Worm (Caenorhabditis elegans) whole organism, L4 larva: Measurements from ENCODE around the gene Y110A2AL.4.

Experiments
- F37D6.2 ChIP-seq: sonication (generic microtip); optimal IDR thresholded peaks from 2 replicates; lab custom pipeline; 2016; ENCODE audit warnings: mild to moderate bottlenecking, missing genetic modification characterization, missing compliant biosample characterization
- F44E2.7 ChIP-seq: fragments of 200-800 bp; sonication (Bioruptor generic); IDR thresholded peaks from 2 replicates; pipeline ENCODE4 v2.1.2; 2022; ENCODE audit warnings: missing genetic modification characterization, missing compliant biosample characterization
- Y105C5A.15 ChIP-seq: fragments of 200-800 bp; sonication (Bioruptor generic); IDR thresholded peaks from 2 replicates; pipeline ENCODE4 v1.3.6; 2022; ENCODE audit warnings: missing genetic modification characterization, missing compliant biosample characterization
- Y5F2A.4 ChIP-seq: fragments of 200-800 bp; sonication (Bioruptor generic); optimal IDR thresholded peaks from 2 replicates; lab custom pipeline; 2018; ENCODE audit warnings: mild to moderate bottlenecking, missing genetic modification characterization, missing compliant biosample characterization
- aha-1 ChIP-seq: fragments of 150-350 bp; peaks from one replicate; lab custom pipeline; 2014; ENCODE audit warnings: missing biosample characterization, missing genetic modification characterization
- ama-1 ChIP-seq: fragments of 150-350 bp; optimal IDR thresholded peaks from 2 replicates; lab custom pipeline; 2014; ENCODE audit warnings: inconsistent platforms, mixed read lengths
- ceh-28 ChIP-seq: fragments of 150-350 bp; optimal IDR thresholded peaks from 2 replicates; lab custom pipeline; 2014; ENCODE audit warnings: missing biosample characterization, missing genetic modification reagents, missing genetic modification characterization
- daf-19 ChIP-seq: fragments of 200-800 bp; sonication (Bioruptor generic); conservative IDR thresholded peaks from 2 replicates; pipeline ENCODE4 v1.3.6; 2022; ENCODE audit warnings: missing genetic modification characterization, missing compliant biosample characterization
- daf-8 ChIP-seq: fragments of 200-800 bp; sonication (Bioruptor generic); IDR thresholded peaks from 2 replicates; pipeline ENCODE4 v1.3.6; 2022; ENCODE audit warnings: missing genetic modification characterization, missing compliant biosample characterization
- dmd-6 ChIP-seq: fragments of 200-800 bp; sonication (Bioruptor generic); IDR thresholded peaks from 2 replicates; pipeline ENCODE4 v1.3.6; 2022; ENCODE audit warnings: missing genetic modification reagents, missing genetic modification characterization, missing compliant biosample characterization
- dmd-9 ChIP-seq: fragments of 200-800 bp; sonication (Bioruptor generic); IDR thresholded peaks from 2 replicates; pipeline ENCODE4 v1.3.6; 2022; ENCODE audit warnings: missing genetic modification reagents, missing genetic modification characterization, missing compliant biosample characterization
- dve-1 ChIP-seq: sonication (generic microtip); optimal IDR thresholded peaks from 2 replicates; lab custom pipeline; 2017; ENCODE audit warnings: antibody characterized with exemption, mild to moderate bottlenecking, missing genetic modification characterization, missing compliant biosample characterization; ENCODE audit not compliant: insufficient read depth
- gei-8 ChIP-seq: fragments of 200-800 bp; sonication (Bioruptor generic); optimal IDR thresholded peaks from 2 replicates; lab custom pipeline; 2018; ENCODE audit warnings: mild to moderate bottlenecking, missing genetic modification characterization, missing compliant biosample characterization
- hlh-11 ChIP-seq: fragments of 200-800 bp; sonication (Bioruptor generic); optimal IDR thresholded peaks from 2 replicates; lab custom pipeline; 2018; ENCODE audit warnings: mild to moderate bottlenecking, missing genetic modification characterization, missing compliant biosample characterization
- hlh-30 ChIP-seq: sonication (generic microtip); optimal IDR thresholded peaks from 2 replicates; lab custom pipeline; 2017; ENCODE audit warnings: antibody characterized with exemption, mild to moderate bottlenecking, missing genetic modification characterization, missing compliant biosample characterization; ENCODE audit not compliant: insufficient read depth
- hmg-1.1 ChIP-seq: fragments of 200-800 bp; sonication (Bioruptor generic); IDR thresholded peaks from 2 replicates; pipeline ENCODE4 v1.3.6; 2022; ENCODE audit warnings: missing genetic modification reagents, missing genetic modification characterization, missing compliant biosample characterization
- lin-1 ChIP-seq: fragments of 200-800 bp; sonication (Bioruptor generic); IDR thresholded peaks from 2 replicates; pipeline ENCODE4 v1.3.6; 2022; ENCODE audit warnings: missing genetic modification reagents, missing genetic modification characterization, missing compliant biosample characterization
- lin-15B ChIP-seq: fragments of 150-350 bp; sonication (generic microtip); optimal IDR thresholded peaks from 3 replicates; lab custom pipeline; 2014; ENCODE audit warnings: missing biosample characterization, missing genetic modification characterization
- madf-5 ChIP-seq, 2 experiments: fragments of 200-800 bp; sonication (Bioruptor generic); IDR thresholded peaks; 2 replicates each; pipeline ENCODE4 v1.3.6; 2022; ENCODE audit warnings: missing compliant biosample characterization in 2 of 2, missing genetic modification characterization in 2 of 2
- mep-1 ChIP-seq: fragments of 150-350 bp; sonication (generic microtip); optimal IDR thresholded peaks from 3 replicates; lab custom pipeline; 2014; ENCODE audit warnings: missing biosample characterization, missing genetic modification characterization
- mxl-2 ChIP-seq: fragments of 200-800 bp; sonication (Bioruptor generic); conservative IDR thresholded peaks from 2 replicates; pipeline ENCODE4 v1.3.6; 2022; ENCODE audit warnings: missing genetic modification reagents, missing genetic modification characterization, missing compliant biosample characterization
- mxl-3 ChIP-seq: fragments of 200-800 bp; sonication (Bioruptor generic); optimal IDR thresholded peaks from 2 replicates; lab custom pipeline; 2018; ENCODE audit warnings: mild to moderate bottlenecking, missing genetic modification characterization, missing compliant biosample characterization
- nhr-11 ChIP-seq: fragments of 150-350 bp; optimal IDR thresholded peaks from 2 replicates; lab custom pipeline; 2014; ENCODE audit warnings: missing biosample characterization, missing genetic modification characterization
- nhr-237 ChIP-seq: sonication (generic microtip); optimal IDR thresholded peaks from 2 replicates; lab custom pipeline; 2017; ENCODE audit warnings: missing biosample characterization, missing genetic modification characterization
- nhr-28 ChIP-seq: fragments of 150-350 bp; optimal IDR thresholded peaks from 2 replicates; lab custom pipeline; 2014; ENCODE audit warnings: missing biosample characterization, missing genetic modification characterization
- nhr-48 ChIP-seq: sonication (generic microtip); optimal IDR thresholded peaks from 2 replicates; lab custom pipeline; 2016; ENCODE audit warnings: mild to moderate bottlenecking, missing genetic modification characterization, missing compliant biosample characterization
- nhr-6 ChIP-seq: fragments of 150-350 bp; optimal IDR thresholded peaks from 2 replicates; lab custom pipeline; 2014; ENCODE audit warnings: missing biosample characterization, missing genetic modification characterization
- nhr-76 ChIP-seq: fragments of 150-350 bp; optimal IDR thresholded peaks from 2 replicates; lab custom pipeline; 2014; ENCODE audit warnings: missing biosample characterization, missing genetic modification characterization
- pha-4 ChIP-seq, 2 experiments: fragments of 150-350 bp in 1 of 2; fragments of 200-800 bp in 1 of 2; sonication (Bioruptor generic) in 1 of 2; IDR thresholded peaks in 1 of 2; optimal IDR thresholded peaks in 1 of 2; 2 replicates each; pipeline versions ENCODE4 v1.3.6 to Lab custom; 2014 to 2022; ENCODE audit warnings: missing genetic modification characterization in 2 of 2, missing genetic modification reagents in 2 of 2, missing biosample characterization in 1 of 2, missing compliant biosample characterization in 1 of 2
- php-3 ChIP-seq: fragments of 200-800 bp; sonication (Bioruptor generic); IDR thresholded peaks from 2 replicates; pipeline ENCODE4 v1.3.6; 2022; ENCODE audit warnings: missing genetic modification reagents, missing genetic modification characterization, missing compliant biosample characterization
- set-16 ChIP-seq: fragments of 200-800 bp; sonication (Bioruptor generic); IDR thresholded peaks from 2 replicates; pipeline ENCODE4 v1.3.6; 2022; ENCODE audit warnings: missing genetic modification reagents, missing genetic modification characterization, missing compliant biosample characterization
- snpc-4 ChIP-seq: fragments of 150-350 bp; optimal IDR thresholded peaks from 2 replicates; lab custom pipeline; 2014; ENCODE audit warnings: missing biosample characterization, missing genetic modification characterization
- tra-1 ChIP-seq: fragments of 200-800 bp; sonication (Bioruptor generic); IDR thresholded peaks from 2 replicates; pipeline ENCODE4 v1.3.6; 2022; ENCODE audit warnings: missing genetic modification reagents, missing genetic modification characterization, missing compliant biosample characterization
- unc-130 ChIP-seq: sonication (generic microtip); optimal IDR thresholded peaks from 2 replicates; lab custom pipeline; 2016; ENCODE audit warnings: missing genetic modification reagents, missing genetic modification characterization, missing compliant biosample characterization
- unc-62 ChIP-seq, 3 experiments: fragments of 150-350 bp in 1 of 3; sonication (generic microtip); optimal IDR thresholded peaks in 2 of 3; peaks in 1 of 3; 1 replicate in 1 of 3; 2 replicates in 2 of 3; lab custom pipeline; 2014 to 2017; ENCODE audit warnings: missing biosample characterization in 3 of 3, missing genetic modification characterization in 3 of 3, missing genetic modification reagents in 3 of 3, missing genotype in 1 of 3
- zag-1 ChIP-seq: fragments of 150-350 bp; optimal IDR thresholded peaks from 2 replicates; lab custom pipeline; 2014; ENCODE audit warnings: missing biosample characterization, missing genetic modification characterization
- zfp-3 ChIP-seq: fragments of 200-800 bp; sonication (Bioruptor generic); conservative IDR thresholded peaks from 2 replicates; pipeline ENCODE4 v1.3.6; 2022; ENCODE audit warnings: missing genetic modification reagents, missing genetic modification characterization, missing compliant biosample characterization
- zip-11 ChIP-seq: fragments of 200-800 bp; sonication (Bioruptor generic); IDR thresholded peaks from 2 replicates; pipeline ENCODE4 v1.3.6; 2022; ENCODE audit warnings: missing genetic modification characterization, missing compliant biosample characterization
- zip-2 ChIP-seq: fragments of 150-350 bp; optimal IDR thresholded peaks from 2 replicates; lab custom pipeline; 2014; ENCODE audit warnings: missing biosample characterization, missing genetic modification characterization
- ztf-7 ChIP-seq: fragments of 150-350 bp; optimal IDR thresholded peaks from 2 replicates; lab custom pipeline; 2014; ENCODE audit warnings: missing biosample characterization, missing genetic modification characterization

The Y110A2AL.4 gene

DNA sequence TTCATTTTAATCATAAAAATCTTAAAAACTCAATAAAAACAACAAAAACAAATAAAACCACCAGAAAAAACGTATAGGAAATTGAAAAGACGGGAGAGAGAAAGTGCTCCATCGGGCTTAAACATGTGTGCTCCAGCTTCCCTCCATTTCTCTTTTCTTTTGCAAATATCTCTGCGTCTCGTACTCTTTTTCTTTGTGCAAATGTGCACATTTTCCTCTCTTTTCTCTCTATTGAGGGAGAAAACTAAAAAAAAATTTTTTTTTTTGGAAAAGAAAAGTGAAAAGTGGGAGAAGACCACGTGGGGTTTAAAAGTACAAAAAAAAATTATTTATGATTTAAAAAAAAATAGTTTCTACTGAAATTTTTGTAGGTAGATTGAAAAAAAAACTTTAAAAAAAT is 34.9 kb upstream of the Y110A2AL.4 start (continued):
- TF ChIP-seq madf-5 (GFP tag; IDR thresholded peaks at IDR 0.05; lab: Robert Waterston, UW) (no peak), nhr-237 (tag; lab: Kevin White, UChicago) (no peak), lin-15B (tag; lab: Kevin White, UChicago) (no peak), nhr-6 (tag; lab: Kevin White, UChicago) (peak; percentile 19), nhr-76 (tag; lab: Kevin White, UChicago) (no peak), ceh-28 (tag; lab: Kevin White, UChicago) (no peak), mep-1 (peak; percentile 52)

DNA sequence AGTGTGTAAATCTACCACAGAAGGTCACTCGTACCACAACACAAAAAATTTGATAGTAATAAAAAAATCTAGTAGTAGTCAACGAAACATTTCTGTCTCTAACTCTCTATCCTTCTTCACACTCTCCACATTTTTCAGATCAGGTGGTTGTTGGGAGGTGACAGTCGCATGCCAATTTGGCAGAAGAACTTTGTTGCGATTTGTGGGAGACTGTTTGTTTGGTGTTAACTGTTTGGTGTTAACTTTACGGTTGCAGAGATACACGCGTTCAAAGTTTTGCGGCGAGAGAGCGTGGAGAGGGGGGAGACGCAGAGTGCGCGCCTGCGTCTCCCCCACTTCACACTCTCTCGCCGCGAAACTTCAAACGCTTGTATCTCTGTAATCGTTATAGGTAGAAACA is 34.2 kb upstream of the Y110A2AL.4 start:
- TF ChIP-seq set-16 = peak; percentile 26; the same call in 1 of the 2 replicates
- TF ChIP-seq nhr-48 (tag; lab: Kevin White, UChicago) = peak; percentile 75
- TF ChIP-seq hlh-11 (tag; lab: Kevin White, UChicago) = peak; percentile 37
- TF ChIP-seq hmg-1.1 = no peak
- no peak for TF ChIP-seq daf-8
- peak; percentile 80 for TF ChIP-seq hlh-30 (tag; lab: Kevin White, UChicago)
- TF ChIP-seq lin-1 (GFP tag; lab: Robert Waterston, UW) = 0 out of 2 replicates have a peak, but pooled peaks have one; percentile 22
- no peak for TF ChIP-seq zag-1
- no peak for TF ChIP-seq zip-11
- no peak for TF ChIP-seq mxl-2 (GFP tag; lab: Robert Waterston, UW)
- peak; percentile 32 for TF ChIP-seq nhr-28 (tag; lab: Kevin White, UChicago)
- 0 out of 2 replicates have a peak, but pooled peaks have one; percentile 15 for TF ChIP-seq php-3 (GFP tag; lab: Robert Waterston, UW)
- TF ChIP-seq ztf-7 (tag; lab: Kevin White, UChicago) = no peak
- peak; percentile 79 for TF ChIP-seq dve-1 (tag; lab: Kevin White, UChicago)
- no peak for TF ChIP-seq F37D6.2 (tag; lab: Kevin White, UChicago)
- no peak for TF ChIP-seq ama-1 (lab: Kevin White, UChicago)
- no peak for TF ChIP-seq unc-130
- TF ChIP-seq Y105C5A.15 = no peak
- 0 out of 2 replicates have a peak, but pooled peaks have one; percentile 52 for TF ChIP-seq pha-4 (GFP tag; IDR thresholded peaks at IDR 0.05; lab: Robert Waterston, UW)
- TF ChIP-seq pha-4 (tag; optimal IDR thresholded peaks at IDR 0.05; lab: Kevin White, UChicago) = no peak
- TF ChIP-seq tra-1 (GFP tag; lab: Robert Waterston, UW) = peak; percentile 64; the same call in 1 of the 2 replicates
- peak; percentile 85 for TF ChIP-seq dmd-6
- no peak for TF ChIP-seq zip-2 (tag; lab: Kevin White, UChicago)

DNA sequence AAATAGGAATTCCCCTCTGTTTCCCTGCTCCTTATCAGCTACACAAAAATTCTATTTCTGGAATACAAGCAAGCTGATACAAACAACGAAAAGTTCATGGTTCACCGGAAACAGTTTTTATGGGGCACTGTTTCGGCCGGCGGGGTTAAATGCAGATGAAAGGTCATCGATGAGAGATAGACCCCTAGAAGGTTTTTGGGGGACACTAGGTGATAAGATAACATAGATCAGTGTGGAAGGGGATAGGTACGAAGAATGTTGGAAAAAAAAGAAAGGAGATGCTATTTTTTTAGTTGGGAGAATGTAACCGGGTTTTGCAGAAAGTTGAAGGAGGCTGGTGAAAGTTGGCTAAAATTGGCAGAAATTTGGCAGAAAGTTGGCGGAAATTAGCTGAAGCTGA is 33.5 kb upstream of the Y110A2AL.4 start:
- no peak for TF ChIP-seq dmd-6
- peak; percentile 12 for TF ChIP-seq nhr-28 (tag; lab: Kevin White, UChicago)

DNA sequence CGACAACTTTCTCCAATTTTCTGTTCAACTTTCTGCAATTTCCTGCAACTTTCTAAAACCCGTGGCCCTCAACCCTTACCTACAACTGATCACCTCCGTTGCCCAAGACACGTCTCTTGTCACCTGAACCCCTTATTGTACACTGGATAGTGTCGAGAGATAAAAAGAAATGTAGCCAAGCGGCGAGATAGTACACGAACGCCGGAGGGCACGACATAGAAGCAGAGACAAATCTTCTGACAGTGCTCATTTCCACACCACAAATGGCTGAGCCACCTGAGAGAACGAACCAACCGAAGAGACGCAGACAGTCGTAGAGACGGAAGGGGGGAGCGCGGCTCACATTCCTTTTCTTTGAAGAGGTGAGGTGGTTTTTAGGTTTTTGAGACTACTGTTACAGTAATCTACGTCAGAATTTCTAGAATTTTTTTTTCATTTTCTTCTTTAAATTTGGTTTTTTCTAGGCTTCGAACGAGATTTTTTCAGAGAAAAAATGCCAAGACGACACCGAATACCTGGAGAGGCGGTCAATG is 31.4 kb upstream of the Y110A2AL.4 start, which contains the start of gene K12H6.12:
Gene K12H6.12, plus strand, starts transcription at position 483 of the 533 bp plus-strand sequence.
- TF ChIP-seq hmg-1.1 (0 out of 2 replicates have a peak, but pooled peaks have one; percentile 23), dmd-9 (GFP tag; lab: Robert Waterston, UW) (no peak), pha-4 (GFP tag; IDR thresholded peaks at IDR 0.05; lab: Robert Waterston, UW) (no peak), pha-4 (tag; optimal IDR thresholded peaks at IDR 0.05; lab: Kevin White, UChicago) (no peak), nhr-28 (tag; lab: Kevin White, UChicago) (peak; percentile 35), aha-1 (tag; lab: Kevin White, UChicago) (peak; percentile 95), nhr-11 (peak; percentile 38), dve-1 (tag; lab: Kevin White, UChicago) (peak; percentile 26), gei-8 (no peak), hlh-30 (tag; lab: Kevin White, UChicago) (peak; percentile 75)

DNA sequence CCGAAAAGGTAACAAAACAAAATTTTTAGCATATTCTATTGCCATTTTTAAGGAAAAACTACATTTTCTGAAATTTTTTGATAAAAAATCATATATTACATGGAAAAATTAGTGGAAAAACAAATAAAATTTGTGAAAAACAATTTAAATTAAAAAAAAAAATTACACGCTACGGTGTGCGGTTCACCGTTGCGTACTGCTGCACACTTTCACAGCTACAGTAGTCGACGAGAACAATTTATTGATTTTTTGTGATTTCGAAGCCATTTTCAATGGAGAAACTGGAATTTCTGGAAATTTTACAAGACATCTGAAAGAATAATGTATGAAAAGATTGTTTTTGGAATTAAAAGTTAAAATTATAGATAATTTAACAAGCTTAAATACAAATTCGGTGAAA is 24.1 kb upstream of the Y110A2AL.4 start:
- TF ChIP-seq mxl-3 (GFP tag; lab: Kevin White, UChicago) = no peak
- no peak for TF ChIP-seq F44E2.7 (GFP tag; lab: Robert Waterston, UW)
- no peak for TF ChIP-seq aha-1 (tag; lab: Kevin White, UChicago)
- TF ChIP-seq daf-19 (GFP tag; lab: Robert Waterston, UW) = no peak
- no peak for TF ChIP-seq zip-11
- TF ChIP-seq Y5F2A.4 (GFP tag; lab: Kevin White, UChicago) = no peak
- no peak for TF ChIP-seq zfp-3 (GFP tag; lab: Robert Waterston, UW)
- TF ChIP-seq unc-62 (GFP tag; optimal IDR thresholded peaks at IDR 0.05 in 1 of 2; lab: Kevin White, UChicago) = no peak
- TF ChIP-seq unc-62 (tag; optimal IDR thresholded peaks at IDR 0.05; lab: Kevin White, UChicago) = no peak
- TF ChIP-seq snpc-4 (tag; lab: Kevin White, UChicago) = no peak
